Worm (Caenorhabditis elegans): ENCODE results near the gene cec-4.

The cec-4 gene

ce11 chrIV:7573944-7574343 lies 1.6 kb upstream of the cec-4 start (continued):
- TF ChIP-seq cebp-2 (GFP tag; IDR thresholded peaks at IDR 0.05) (peak; percentile 85; the same call in 1 of the 2 replicates), cebp-1 (GFP tag; IDR thresholded peaks at IDR 0.05) (no peak; the same call in 1 of the 2 replicates), cebp-1 (tag; optimal IDR thresholded peaks at IDR 0.05) (no peak), D2030.7 (GFP tag; IDR thresholded peaks at IDR 0.05) (peak; percentile 87), egl-18 (GFP tag; IDR thresholded peaks at IDR 0.05) (0 out of 2 replicates have a peak, but pooled peaks have one; percentile 59), lsy-27 (tag; optimal IDR thresholded peaks at IDR 0.05; ENCODE audit: borderline replicate concordance, insufficient read depth) (peak; percentile 90), nhr-90 (tag; optimal IDR thresholded peaks at IDR 0.05) (peak; percentile 98), Y95B8A.8 (GFP tag; IDR thresholded peaks at IDR 0.05) (peak; percentile 62; the same call in 1 of the 2 replicates), ztf-22 (GFP tag; optimal IDR thresholded peaks at IDR 0.05) (peak; percentile 40), Y67H2A.10 (GFP tag; conservative IDR thresholded peaks at IDR 0.05) (0 out of 2 replicates have a peak, but pooled peaks have one; percentile 43), gei-17 (GFP tag; optimal IDR thresholded peaks at IDR 0.05) (peak; percentile 48), lir-1 (GFP tag; conservative IDR thresholded peaks at IDR 0.05) (peak; percentile 38; the same call in 1 of the 2 replicates), atf-7 (tag; optimal IDR thresholded peaks at IDR 0.05) (peak; percentile 84), efl-1 (GFP tag; optimal IDR thresholded peaks at IDR 0.05) (peak; percentile 56), C06A6.2 (GFP tag; conservative IDR thresholded peaks at IDR 0.05) (0 out of 2 replicates have a peak, but pooled peaks have one; percentile 36), ceh-40 (GFP tag; IDR thresholded peaks at IDR 0.05) (peak; percentile 87; the same call in 1 of the 2 replicates), attf-3 (GFP tag; conservative IDR thresholded peaks at IDR 0.05) (peak; percentile 73), repo-1 (tag; optimal IDR thresholded peaks at IDR 0.05) (peak; percentile 86), lsl-1 (GFP tag; optimal IDR thresholded peaks at IDR 0.05) (peak; percentile 69), zfh-2 (GFP tag; conservative IDR thresholded peaks at IDR 0.05) (peak; percentile 57; the same call in 1 of the 2 replicates), snpc-1.3 (tag; optimal IDR thresholded peaks at IDR 0.05; ENCODE audit: insufficient read depth) (peak; percentile 96), xnd-1 (tag; optimal IDR thresholded peaks at IDR 0.05) (peak; percentile 8), dpl-1 (GFP tag; optimal IDR thresholded peaks at IDR 0.05) (no peak), ztf-3 (GFP tag; optimal IDR thresholded peaks at IDR 0.05) (peak; percentile 70), sdz-38 (tag; optimal IDR thresholded peaks at IDR 0.05) (no peak), F33H1.4 (GFP tag; IDR thresholded peaks at IDR 0.05) (peak; percentile 54), lin-26 (GFP tag; IDR thresholded peaks at IDR 0.05) (peak; percentile 99), ztf-18 (tag; optimal IDR thresholded peaks at IDR 0.05) (peak; percentile 86), B0019.2 (GFP tag; conservative IDR thresholded peaks at IDR 0.05) (peak; percentile 69), bed-1 (GFP tag; IDR thresholded peaks at IDR 0.05) (0 out of 2 replicates have a peak, but pooled peaks have one; percentile 22), bed-2 (GFP tag; IDR thresholded peaks at IDR 0.05) (peak; percentile 49; the same call in 1 of the 2 replicates), T07F8.4 (tag; optimal IDR thresholded peaks at IDR 0.05) (peak; percentile 87), ztf-26 (tag; optimal IDR thresholded peaks at IDR 0.05) (peak; percentile 71), F39B2.1 (GFP tag; IDR thresholded peaks at IDR 0.05) (no peak), lin-35 (GFP tag; optimal IDR thresholded peaks at IDR 0.05) (peak in 2 of 3 experiments; percentile 59 to 76), unc-130 (GFP tag; optimal IDR thresholded peaks at IDR 0.05) (peak; percentile 86), zim-3 (tag; optimal IDR thresholded peaks at IDR 0.05) (peak; percentile 97), F10E7.11 (tag; optimal IDR thresholded peaks at IDR 0.05) (peak; percentile 87), hlh-26 (GFP tag; conservative IDR thresholded peaks at IDR 0.05) (0 out of 2 replicates have a peak, but pooled peaks have one; percentile 47), nhr-120 (GFP tag; IDR thresholded peaks at IDR 0.05) (0 out of 2 replicates have a peak, but pooled peaks have one; percentile 73), madf-8 (GFP tag; conservative IDR thresholded peaks at IDR 0.05) (peak; percentile 26; the same call in 1 of the 2 replicates), B0261.1 (tag; optimal IDR thresholded peaks at IDR 0.05) (peak; percentile 95), attf-5 (GFP tag; optimal IDR thresholded peaks at IDR 0.05) (peak; percentile 90), ceh-91 (GFP tag; IDR thresholded peaks at IDR 0.05) (no peak), him-1 (tag; optimal IDR thresholded peaks at IDR 0.05) (peak; percentile 96), ccch-3 (GFP tag; optimal IDR thresholded peaks at IDR 0.05) (peak; percentile 75), snpc-1.1 (tag; optimal IDR thresholded peaks at IDR 0.05; ENCODE audit: insufficient read depth) (peak; percentile 77)
